Worm (Caenorhabditis elegans) whole organism, L1 larva: ENCODE measurements around the gene T24C4.5.

Experiments
- C16A3.4 ChIP-seq: fragments of 150-350 bp; optimal IDR thresholded peaks from 2 replicates; lab custom pipeline; 2014; ENCODE audit warnings: missing biosample characterization, missing genetic modification characterization
- dpl-1 ChIP-seq, 3 experiments: fragments of 150-350 bp in 2 of 3; sonication (generic microtip) in 1 of 3; optimal IDR thresholded peaks; 2 replicates each; lab custom pipeline; 2014 to 2017; ENCODE audit warnings: missing biosample characterization in 3 of 3, missing genetic modification characterization in 3 of 3, missing genetic modification reagents in 3 of 3
- unc-86 ChIP-seq: sonication (generic microtip); optimal IDR thresholded peaks from 2 replicates; lab custom pipeline; 2016; ENCODE audit warnings: missing genetic modification characterization, missing compliant biosample characterization

DNA sequence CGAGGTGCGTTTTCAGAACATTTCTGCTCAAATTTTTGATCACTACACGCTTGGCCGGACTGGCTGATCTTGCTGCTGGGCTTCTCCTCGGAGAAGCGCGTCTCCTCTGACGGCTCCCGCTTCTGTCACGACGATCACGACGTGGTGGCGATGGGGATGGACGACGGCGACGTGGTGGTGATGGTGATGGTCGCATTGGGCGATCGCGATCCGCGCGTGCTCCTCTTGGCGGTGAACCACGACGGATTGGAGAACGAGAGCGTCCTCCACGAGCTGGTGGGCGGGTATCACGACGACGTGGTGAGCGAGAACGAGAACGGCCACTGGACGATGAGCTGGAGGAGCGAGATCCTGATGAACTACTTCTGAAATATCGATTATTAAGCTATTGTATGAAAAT is 26.1 kb downstream of the T24C4.5 start:
- no peak for TF ChIP-seq C16A3.4 (tag; lab: Kevin White, UChicago)
- TF ChIP-seq unc-86 (tag; lab: Kevin White, UChicago): no peak
- no peak for TF ChIP-seq dpl-1 (GFP tag; optimal IDR thresholded peaks at IDR 0.05; lab: Kevin White, UChicago)
